Fruit fly (Drosophila melanogaster): ENCODE measurements around the gene CG7368.

The CG7368 gene

DNA sequence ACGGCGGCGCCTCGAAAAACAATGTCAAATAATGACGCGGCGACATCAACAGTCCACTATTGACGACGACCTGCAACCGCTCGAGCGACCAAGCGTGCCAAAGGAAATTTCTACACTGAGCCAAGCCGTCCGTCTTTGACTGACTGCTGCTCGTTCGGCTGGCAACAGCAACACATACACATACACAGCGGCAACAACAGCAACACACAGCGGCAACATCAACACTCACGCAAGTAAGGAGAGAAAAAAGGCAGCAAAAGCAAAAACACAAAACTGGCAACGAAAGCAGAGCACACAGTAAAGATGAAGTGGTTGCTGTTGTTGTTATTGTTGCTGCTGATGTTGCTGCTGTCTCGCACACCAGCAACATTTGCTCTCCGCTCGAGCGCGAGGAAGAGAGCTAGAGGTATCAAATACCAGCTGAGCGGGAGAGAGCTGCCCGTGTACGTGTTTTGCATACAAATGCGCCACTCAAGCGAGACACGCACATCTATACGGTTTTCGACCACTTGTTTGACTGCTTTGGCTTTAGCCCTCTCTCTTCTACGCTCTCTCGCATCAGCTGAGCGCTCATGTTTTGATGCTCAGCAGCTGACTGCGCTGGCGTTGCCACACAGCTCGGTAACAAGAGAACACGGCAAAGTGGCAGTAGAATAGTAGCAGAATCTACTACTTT is 43.9 kb upstream of the CG7368 start:
- TF ChIP-seq CG33213 (GFP tag; optimal IDR thresholded peaks at IDR 0.05) (no peak), CG17361 (GFP tag; IDR thresholded peaks at IDR 0.05) (peak; percentile 29; the same call in 1 of the 3 replicates), nmo (GFP tag; optimal IDR thresholded peaks at IDR 0.05) (peak; percentile 4), CG15696 (tag; optimal IDR thresholded peaks at IDR 0.05) (no peak), CG15479 (GFP tag; optimal IDR thresholded peaks at IDR 0.05) (peak; percentile 78), Hey (tag; optimal IDR thresholded peaks at IDR 0.05) (no peak), sob (GFP tag; IDR thresholded peaks at IDR 0.05) (peak; percentile 40; the same call in 1 of the 2 replicates), aop (GFP tag; IDR thresholded peaks at IDR 0.05) (no peak), gce (GFP tag; IDR thresholded peaks at IDR 0.05) (peak; percentile 43; the same call in 2 of the 3 replicates), Rx (GFP tag; IDR thresholded peaks at IDR 0.05) (no peak), CG30431 (GFP tag; optimal IDR thresholded peaks at IDR 0.05) (no peak), CG12071 (GFP tag; optimal IDR thresholded peaks at IDR 0.05) (peak; percentile 69), CG31441 (GFP tag; IDR thresholded peaks at IDR 0.05) (no peak; the same call in 1 of the 2 replicates), tap (tag; optimal IDR thresholded peaks at IDR 0.05) (peak; percentile 18), CG17912 (GFP tag; optimal IDR thresholded peaks at IDR 0.05) (peak; percentile 7), CG4282 (GFP tag; optimal IDR thresholded peaks at IDR 0.05) (peak; percentile 9), CG17385 (GFP tag; optimal IDR thresholded peaks at IDR 0.05) (peak; percentile 26), Usf (GFP tag; optimal IDR thresholded peaks at IDR 0.05) (no peak), Drgx (GFP tag; IDR thresholded peaks at IDR 0.05) (peak; percentile 71), CG7745 (tag; optimal IDR thresholded peaks at IDR 0.05) (no peak), so (GFP tag; IDR thresholded peaks at IDR 0.05) (peak; percentile 79; the same call in 2 of the 3 replicates), CG11247 (GFP tag; IDR thresholded peaks at IDR 0.05) (peak; percentile 42; the same call in 1 of the 2 replicates), gsb (GFP tag; IDR thresholded peaks at IDR 0.05) (no peak), CG10267 (tag; optimal IDR thresholded peaks at IDR 0.05) (peak; percentile 21), CG11504 (tag; optimal IDR thresholded peaks at IDR 0.05) (peak; percentile 100), Six4 (GFP tag; optimal IDR thresholded peaks at IDR 0.05) (no peak), ham (GFP tag; IDR thresholded peaks at IDR 0.05) (no peak), vfl (GFP tag; optimal IDR thresholded peaks at IDR 0.05) (peak; percentile 29), ATbp (GFP tag; optimal IDR thresholded peaks at IDR 0.05) (no peak), CG9437 (GFP tag; optimal IDR thresholded peaks at IDR 0.05) (no peak), nerfin-1 (tag; optimal IDR thresholded peaks at IDR 0.05) (peak; percentile 69), CG34422 (GFP tag; IDR thresholded peaks at IDR 0.05) (peak; percentile 51; the same call in 2 of the 3 replicates), Atf-2 (GFP tag; optimal IDR thresholded peaks at IDR 0.05) (no peak), Side (GFP tag; optimal IDR thresholded peaks at IDR 0.05) (no peak), Oaz (GFP tag; IDR thresholded peaks at IDR 0.05) (no peak), slbo (GFP tag; IDR thresholded peaks at IDR 0.05) (peak; percentile 29; the same call in 1 of the 2 replicates), dmrt99B (tag; optimal IDR thresholded peaks at IDR 0.05) (no peak), Antp (GFP tag; optimal IDR thresholded peaks at IDR 0.05) (no peak), CG7987 (GFP tag; optimal IDR thresholded peaks at IDR 0.05) (no peak), h (optimal IDR thresholded peaks at IDR 0.05) (no peak), CG1647 (GFP tag; optimal IDR thresholded peaks at IDR 0.05) (no peak), CG16813 (GFP tag; IDR thresholded peaks at IDR 0.05; ENCODE audit: partially characterized antibody) (no peak; the same call in 2 of the 3 replicates), knrl (GFP tag; IDR thresholded peaks at IDR 0.05; ENCODE audit: partially characterized antibody) (peak; percentile 34; the same call in 1 of the 3 replicates), pros (GFP tag; optimal IDR thresholded peaks at IDR 0.05) (peak; percentile 90), CG10462 (GFP tag; optimal IDR thresholded peaks at IDR 0.05) (no peak), NK7.1 (GFP tag; optimal IDR thresholded peaks at IDR 0.05) (no peak), Stat92E (GFP tag; optimal IDR thresholded peaks at IDR 0.05) (peak in 1 of 3 experiments; percentile 70), insv (GFP tag; optimal IDR thresholded peaks at IDR 0.05) (no peak), CG9609 (GFP tag; optimal IDR thresholded peaks at IDR 0.05) (no peak), dimm (GFP tag; IDR thresholded peaks at IDR 0.05) (no peak)

All from whole organism, embryonic.